Worm (Caenorhabditis elegans) whole organism, young adult: ENCODE data around the gene F17E5.2.

Experiments
- B0336.3 ChIP-seq: fragments of 200-800 bp; sonication (Bioruptor generic); IDR thresholded peaks from 2 replicates; pipeline ENCODE4 v1.3.6; 2022; ENCODE audit warnings: missing genetic modification characterization, missing compliant biosample characterization
- C17E4.6 ChIP-seq: fragments of 200-800 bp; sonication (Bioruptor generic); IDR thresholded peaks from 2 replicates; pipeline ENCODE4 v1.3.6; 2022; ENCODE audit warnings: missing genetic modification reagents, missing genetic modification characterization, missing compliant biosample characterization
- T26A5.8 ChIP-seq: sonication (generic microtip); optimal IDR thresholded peaks from 2 replicates; lab custom pipeline; 2016; ENCODE audit warnings: missing genetic modification characterization, missing compliant biosample characterization
- Y53G8AR.9 ChIP-seq: fragments of 200-800 bp; sonication (Bioruptor generic); conservative IDR thresholded peaks from 2 replicates; pipeline ENCODE4 v1.3.6; 2022; ENCODE audit warnings: missing genetic modification reagents, missing genetic modification characterization, missing compliant biosample characterization
- ceh-40 ChIP-seq: fragments of 200-800 bp; sonication (Bioruptor generic); IDR thresholded peaks from 2 replicates; pipeline ENCODE4 v1.3.6; 2022; ENCODE audit warnings: missing genetic modification characterization, missing compliant biosample characterization
- nfya-1 ChIP-seq: sonication (generic microtip); optimal IDR thresholded peaks from 2 replicates; lab custom pipeline; 2017; ENCODE audit warnings: antibody characterized with exemption, missing compliant biosample characterization, missing genetic modification characterization, borderline replicate concordance; ENCODE audit not compliant: insufficient read depth
- nhr-120 ChIP-seq: fragments of 200-800 bp; sonication (Bioruptor generic); IDR thresholded peaks from 2 replicates; pipeline ENCODE4 v1.3.6; 2022; ENCODE audit warnings: missing genetic modification characterization, missing compliant biosample characterization
- repo-1 ChIP-seq: sonication (generic microtip); optimal IDR thresholded peaks from 2 replicates; lab custom pipeline; 2017; ENCODE audit warnings: mild to moderate bottlenecking, missing genetic modification characterization, missing compliant biosample characterization
- tlf-1 ChIP-seq: fragments of 200-800 bp; sonication (Bioruptor generic); optimal IDR thresholded peaks from 2 replicates; lab custom pipeline; 2018; ENCODE audit warnings: mild to moderate bottlenecking, missing genetic modification characterization, missing compliant biosample characterization
- unc-62 ChIP-seq: fragments of 150-350 bp; optimal IDR thresholded peaks from 2 replicates; lab custom pipeline; 2014; ENCODE audit warnings: missing biosample characterization, missing genetic modification reagents, missing genetic modification characterization
- ztf-3 ChIP-seq: fragments of 200-800 bp; sonication (Bioruptor generic); optimal IDR thresholded peaks from 2 replicates; lab custom pipeline; 2018; ENCODE audit warnings: mild to moderate bottlenecking, missing genetic modification characterization, missing compliant biosample characterization

ce11 chrX:12378293-12378692 is 15.8 kb upstream of the F17E5.2 start, which contains the start of gene glb-13:
- TF ChIP-seq T26A5.8, result no peak
- TF ChIP-seq nfya-1 (tag; lab: Kevin White, UChicago), result no peak
- no peak for TF ChIP-seq unc-62 (GFP tag; lab: Kevin White, UChicago)
- no peak for TF ChIP-seq Y53G8AR.9 (GFP tag; lab: Robert Waterston, UW)
- TF ChIP-seq C17E4.6 (GFP tag; lab: Robert Waterston, UW), result no peak
- no peak for TF ChIP-seq nhr-120
- TF ChIP-seq tlf-1, result no peak
- no peak for TF ChIP-seq ztf-3 (GFP tag; lab: Kevin White, UChicago)
- no peak for TF ChIP-seq ceh-40 (GFP tag; lab: Robert Waterston, UW)
- no peak for TF ChIP-seq repo-1
- TF ChIP-seq B0336.3 (GFP tag; lab: Robert Waterston, UW), result no peak
